Worm (Caenorhabditis elegans) whole organism, early embryonic: ENCODE results near the gene srbc-76.
"Not testable (repeated sequence)": the region's sequence is repeated elsewhere in the genome, so short reads cannot be mapped to it uniquely, and the experiment has no call there.

Experiments
- aly-1 ChIP-seq: sonication (generic microtip); optimal IDR thresholded peaks from 2 replicates; lab custom pipeline; 2016; ENCODE audit warnings: missing genetic modification characterization, missing compliant biosample characterization
- ama-1 ChIP-seq: fragments of 150-350 bp; optimal IDR thresholded peaks from 2 replicates; lab custom pipeline; 2014
- ets-7 ChIP-seq: sonication (generic microtip); optimal IDR thresholded peaks from 2 replicates; lab custom pipeline; 2016; ENCODE audit warnings: missing genotype, missing genetic modification characterization, missing compliant biosample characterization
- flt-1 ChIP-seq: fragments of 200-800 bp; sonication (Bioruptor generic); IDR thresholded peaks from 2 replicates; pipeline ENCODE4 v1.3.6; 2022; ENCODE audit warnings: missing genetic modification characterization, missing compliant biosample characterization
- hnd-1 ChIP-seq: sonication (generic microtip); optimal IDR thresholded peaks from 2 replicates; lab custom pipeline; 2016; ENCODE audit warnings: missing genetic modification characterization, missing compliant biosample characterization
- pes-1 ChIP-seq: fragments of 200-800 bp; sonication (Bioruptor generic); IDR thresholded peaks from 2 replicates; pipeline ENCODE4 v1.3.6; 2022; ENCODE audit warnings: missing genetic modification reagents, missing genetic modification characterization, missing compliant biosample characterization
- tbx-37 ChIP-seq: fragments of 200-800 bp; sonication (Bioruptor generic); conservative IDR thresholded peaks from 2 replicates; pipeline ENCODE4 v1.3.6; 2022; ENCODE audit warnings: missing genetic modification reagents, missing genetic modification characterization, missing compliant biosample characterization
- tra-4 ChIP-seq: sonication (generic microtip); optimal IDR thresholded peaks from 2 replicates; lab custom pipeline; 2017; ENCODE audit warnings: missing genetic modification characterization, missing compliant biosample characterization

ce11 chrV:15256669-15257068 is 4.5 kb downstream of the srbc-76 start, which contains the start of gene srsx-39:
- TF ChIP-seq ets-7 (tag; lab: Kevin White, UChicago); aly-1 (tag; lab: Kevin White, UChicago); ama-1 (lab: Kevin White, UChicago); hnd-1 (tag; lab: Kevin White, UChicago); tbx-37 (GFP tag; lab: Robert Waterston, UW); tra-4 (tag; lab: Kevin White, UChicago); flt-1 (GFP tag; lab: Robert Waterston, UW); pes-1: not testable (repeated sequence)
